Worm (Caenorhabditis elegans) whole organism, young adult: ENCODE measurements around the gene clec-145.

Experiments
- Y79H2A.3 ChIP-seq: fragments of 200-800 bp; sonication (Bioruptor generic); conservative IDR thresholded peaks from 2 replicates; pipeline ENCODE4 v1.3.6; 2022; ENCODE audit warnings: missing genetic modification reagents, missing genetic modification characterization, missing compliant biosample characterization
- dox-1 ChIP-seq: fragments of 200-800 bp; sonication (Bioruptor generic); IDR thresholded peaks from 2 replicates; pipeline ENCODE4 v1.3.6; 2022; ENCODE audit warnings: missing genetic modification reagents, missing genetic modification characterization, missing compliant biosample characterization
- dpl-1 ChIP-seq: fragments of 150-350 bp; optimal IDR thresholded peaks from 2 replicates; lab custom pipeline; 2014; ENCODE audit warnings: missing biosample characterization, missing genetic modification reagents, missing genetic modification characterization
- fkh-3 ChIP-seq: sonication (generic microtip); optimal IDR thresholded peaks from 2 replicates; lab custom pipeline; 2016; ENCODE audit warnings: mild to moderate bottlenecking, missing genetic modification characterization, missing compliant biosample characterization
- hlh-12 ChIP-seq: sonication (generic microtip); optimal IDR thresholded peaks from 2 replicates; lab custom pipeline; 2016; ENCODE audit warnings: missing genetic modification characterization, missing compliant biosample characterization

DNA sequence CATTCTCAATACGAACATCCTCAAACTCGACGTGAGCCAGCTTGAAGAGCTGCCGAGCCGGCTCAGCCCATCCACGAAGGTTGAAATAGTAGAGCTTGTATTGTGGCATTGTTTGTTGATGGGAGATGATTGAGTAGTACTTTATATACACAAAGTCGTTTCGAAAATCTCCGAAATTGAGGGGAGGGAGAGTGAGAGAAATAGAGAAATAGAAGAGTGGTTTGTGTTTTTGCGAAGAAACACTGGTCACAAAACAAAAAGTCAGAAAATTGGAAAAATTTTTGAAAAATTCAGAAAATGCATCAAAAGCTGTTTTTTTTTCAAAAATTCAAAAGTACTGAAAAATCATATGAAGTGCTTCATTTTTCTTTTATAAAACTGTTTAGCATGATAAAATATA lies 20.8 kb upstream of the clec-145 start, which contains the start of gene gst-24:
- no peak for TF ChIP-seq Y79H2A.3 (GFP tag; lab: Robert Waterston, UW)
- TF ChIP-seq fkh-3 (tag; lab: Kevin White, UChicago), result no peak
- TF ChIP-seq dox-1, result no peak
- no peak for TF ChIP-seq dpl-1 (GFP tag; lab: Kevin White, UChicago)
- no peak for TF ChIP-seq hlh-12
